Fruit fly (Drosophila melanogaster): ENCODE results near the gene Cpr23B.

- TF ChIP-seq CG11617 (GFP tag; optimal IDR thresholded peaks at IDR 0.05) (no peak), CG14711 (tag; optimal IDR thresholded peaks at IDR 0.05) (no peak), Hr96 (GFP tag; optimal IDR thresholded peaks at IDR 0.05) (no peak), bab1 (GFP tag; optimal IDR thresholded peaks at IDR 0.05) (no peak), tj (GFP tag; optimal IDR thresholded peaks at IDR 0.05) (no peak), CG7045 (GFP tag; optimal IDR thresholded peaks at IDR 0.05) (no peak), CG12768 (GFP tag; optimal IDR thresholded peaks at IDR 0.05) (no peak), CG1620 (GFP tag; optimal IDR thresholded peaks at IDR 0.05) (no peak), CG7101 (tag; optimal IDR thresholded peaks at IDR 0.05) (no peak), kay (GFP tag; ENCODE audit: borderline replicate concordance) (no peak), CG33017 (tag; optimal IDR thresholded peaks at IDR 0.05) (no peak), Mnt (GFP tag; optimal IDR thresholded peaks at IDR 0.05) (no peak), cic (GFP tag; optimal IDR thresholded peaks at IDR 0.05) (no peak), toe (GFP tag; optimal IDR thresholded peaks at IDR 0.05) (no peak)
These were observed at the start of gene Cpr23B, which contains the start of gene CG3119 for dm6 chr2L:2837742-2838461.
